Worm (Caenorhabditis elegans): ENCODE measurements around the gene F02C12.2.

Gene F02C12.2

DNA sequence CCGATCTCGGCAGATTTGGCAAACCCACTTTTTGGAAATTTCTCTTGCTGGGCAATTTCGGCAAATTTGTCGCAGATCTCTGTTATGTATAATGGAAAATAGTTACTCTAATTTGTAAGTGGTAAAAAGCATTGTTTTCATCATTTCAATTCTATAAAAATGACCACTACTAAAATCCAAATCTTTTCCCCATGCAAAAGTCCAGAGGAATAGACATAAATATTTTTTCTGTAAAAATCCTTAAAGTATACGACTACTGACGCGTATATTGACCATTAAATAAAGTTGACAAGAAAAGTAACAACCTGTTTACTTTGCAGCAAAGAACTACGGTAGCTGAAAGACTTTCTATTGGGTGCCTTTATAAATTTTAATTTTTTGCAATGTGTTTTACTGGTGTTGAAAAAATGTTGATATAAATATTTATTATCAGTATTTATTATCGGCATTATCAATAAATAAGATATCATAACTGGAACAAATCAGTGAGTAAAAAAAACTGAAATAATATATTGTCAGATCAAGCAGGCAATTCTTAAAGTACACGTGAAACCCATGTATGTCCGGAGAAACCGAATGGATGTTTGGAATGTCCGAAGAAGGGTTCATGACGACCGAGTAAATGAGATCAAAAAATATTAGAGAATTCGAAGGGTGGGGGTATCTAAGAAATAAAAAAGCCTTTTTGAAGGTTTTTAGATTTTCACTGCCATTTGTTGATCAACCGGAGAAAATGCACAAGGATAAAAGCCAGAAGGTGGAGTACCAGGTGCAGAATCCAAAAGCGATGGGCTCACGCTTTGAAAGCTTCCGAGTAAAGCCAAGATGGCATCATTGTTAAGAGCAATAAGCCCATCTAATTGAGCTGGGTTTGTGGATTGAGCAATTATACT is 49.6 kb downstream of the F02C12.2 start (continued):
- peak; percentile 34 for TF ChIP-seq spr-3 (GFP tag; optimal IDR thresholded peaks at IDR 0.05)
- no peak for TF ChIP-seq cey-2 (tag; optimal IDR thresholded peaks at IDR 0.05; ENCODE audit: borderline replicate concordance, insufficient read depth)
- TF ChIP-seq attf-4 (tag; optimal IDR thresholded peaks at IDR 0.05): no peak
- 0 out of 2 replicates have a peak, but pooled peaks have one; percentile 42 for TF ChIP-seq snpc-1.2 (GFP tag; IDR thresholded peaks at IDR 0.05)
- TF ChIP-seq lin-1 (GFP tag; IDR thresholded peaks at IDR 0.05): no peak
- no peak for TF ChIP-seq Y105C5A.15 (GFP tag; IDR thresholded peaks at IDR 0.05)
- TF ChIP-seq nhr-42 (GFP tag; IDR thresholded peaks at IDR 0.05): 0 out of 2 replicates have a peak, but pooled peaks have one; percentile 28
- TF ChIP-seq nhr-111 (GFP tag; optimal IDR thresholded peaks at IDR 0.05): no peak
- no peak for TF ChIP-seq daf-12 (tag; optimal IDR thresholded peaks at IDR 0.05)
- TF ChIP-seq lim-7 (GFP tag; IDR thresholded peaks at IDR 0.05): no peak
- peak; percentile 38 for TF ChIP-seq spr-1 (tag; optimal IDR thresholded peaks at IDR 0.05)
- TF ChIP-seq egl-43 (GFP tag; IDR thresholded peaks at IDR 0.05): no peak
- peak; percentile 64 for TF ChIP-seq nhr-102 (tag; optimal IDR thresholded peaks at IDR 0.05)
- TF ChIP-seq lin-38 (GFP tag; IDR thresholded peaks at IDR 0.05): peak; percentile 42
- no peak for TF ChIP-seq set-16 (GFP tag; IDR thresholded peaks at IDR 0.05)
- peak in 1 of 2 experiments; percentile 53 for TF ChIP-seq hif-1 (tag; optimal IDR thresholded peaks at IDR 0.05)
- no peak for TF ChIP-seq sdz-12 (GFP tag; optimal IDR thresholded peaks at IDR 0.05)
- TF ChIP-seq ztf-11 (tag; optimal IDR thresholded peaks at IDR 0.05): no peak
- no peak for TF ChIP-seq ceh-32 (tag; optimal IDR thresholded peaks at IDR 0.05; ENCODE audit: poor library complexity)
- TF ChIP-seq fkh-10 (GFP tag; optimal IDR thresholded peaks at IDR 0.05): no peak
- TF ChIP-seq saeg-2 (GFP tag; IDR thresholded peaks at IDR 0.05): peak; percentile 36; the same call in 1 of the 2 replicates
- peak; percentile 45 for TF ChIP-seq hlh-30 (tag; optimal IDR thresholded peaks at IDR 0.05; ENCODE audit: insufficient read depth)
- TF ChIP-seq ceh-20 (GFP tag; IDR thresholded peaks at IDR 0.05): no peak
- TF ChIP-seq mep-1 (tag; optimal IDR thresholded peaks at IDR 0.05): peak; percentile 95
- TF ChIP-seq mdt-29 (GFP tag; IDR thresholded peaks at IDR 0.05): peak; percentile 75
- peak; percentile 3; the same call in 1 of the 2 replicates for TF ChIP-seq madf-9 (GFP tag; conservative IDR thresholded peaks at IDR 0.05)
- TF ChIP-seq aha-1 (tag): peak; percentile 85
- TF ChIP-seq mxl-2 (GFP tag; conservative IDR thresholded peaks at IDR 0.05): no peak
- TF ChIP-seq ZK337.2 (GFP tag; IDR thresholded peaks at IDR 0.05): no peak
- no peak for TF ChIP-seq lin-15B (tag; optimal IDR thresholded peaks at IDR 0.05)
- no peak for TF ChIP-seq nhr-237 (tag; optimal IDR thresholded peaks at IDR 0.05)
- TF ChIP-seq lin-13 (GFP tag; optimal IDR thresholded peaks at IDR 0.05): peak; percentile 8
- TF ChIP-seq tag-97 (GFP tag; IDR thresholded peaks at IDR 0.05): no peak
- no peak for TF ChIP-seq vab-7 (GFP tag; IDR thresholded peaks at IDR 0.05)
- no peak for TF ChIP-seq aly-2 (tag; optimal IDR thresholded peaks at IDR 0.05)
- peak; percentile 90 for TF ChIP-seq T26A8.4 (GFP tag; IDR thresholded peaks at IDR 0.05)
- peak; percentile 96 for TF ChIP-seq zfp-3 (GFP tag; conservative IDR thresholded peaks at IDR 0.05)
- peak; percentile 32 for TF ChIP-seq nhr-28 (tag; optimal IDR thresholded peaks at IDR 0.05)
- no peak for TF ChIP-seq ceh-82 (tag; optimal IDR thresholded peaks at IDR 0.05)
- no peak for TF ChIP-seq skn-1 (tag; optimal IDR thresholded peaks at IDR 0.05)

DNA sequence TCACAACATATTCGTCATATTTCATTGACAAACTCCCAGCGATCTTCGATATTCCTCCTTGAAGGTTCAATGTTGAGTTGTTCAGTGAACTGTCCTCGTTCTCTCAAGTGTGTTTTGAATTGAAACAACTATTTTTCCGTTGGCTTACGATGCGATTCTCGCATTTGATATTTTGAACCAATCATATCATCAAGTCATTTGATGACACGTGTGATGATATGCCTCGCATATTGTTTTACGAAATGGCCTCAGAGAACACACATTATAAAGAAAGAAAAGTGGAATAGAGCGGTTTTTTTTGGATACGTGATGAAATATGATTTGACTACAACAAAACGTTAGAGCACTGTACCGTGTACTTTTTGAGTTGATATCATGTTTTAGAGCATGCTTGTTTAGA is 50.7 kb downstream of the F02C12.2 start:
- peak in 1 of 2 experiments; percentile 79 for TF ChIP-seq lsy-2 (tag; optimal IDR thresholded peaks at IDR 0.05)
- no peak for TF ChIP-seq dmd-9 (GFP tag; IDR thresholded peaks at IDR 0.05)
- no peak for TF ChIP-seq spr-1 (tag; optimal IDR thresholded peaks at IDR 0.05)
- no peak for TF ChIP-seq tag-97 (GFP tag; IDR thresholded peaks at IDR 0.05)
- peak; percentile 88 for TF ChIP-seq hlh-30 (tag; optimal IDR thresholded peaks at IDR 0.05; ENCODE audit: insufficient read depth)
- TF ChIP-seq snpc-4 (tag; optimal IDR thresholded peaks at IDR 0.05): no peak
- TF ChIP-seq pqm-1 (tag; optimal IDR thresholded peaks at IDR 0.05): no peak
- peak; percentile 93 for TF ChIP-seq aha-1 (tag)
- TF ChIP-seq spr-3 (GFP tag; optimal IDR thresholded peaks at IDR 0.05): no peak
- TF ChIP-seq snpc-1.2 (GFP tag; IDR thresholded peaks at IDR 0.05): no peak
- no peak for TF ChIP-seq jun-1 (tag; optimal IDR thresholded peaks at IDR 0.05)
- TF ChIP-seq Y75B8A.6 (GFP tag; IDR thresholded peaks at IDR 0.05): no peak
- TF ChIP-seq ceh-20 (GFP tag; IDR thresholded peaks at IDR 0.05): peak; percentile 66
- no peak for TF ChIP-seq egl-43 (GFP tag; IDR thresholded peaks at IDR 0.05)
- no peak for TF ChIP-seq ZK337.2 (GFP tag; IDR thresholded peaks at IDR 0.05)
- no peak for TF ChIP-seq set-16 (GFP tag; IDR thresholded peaks at IDR 0.05)
- peak; percentile 80 for TF ChIP-seq dmd-6 (GFP tag; IDR thresholded peaks at IDR 0.05)
- peak in 1 of 2 experiments; percentile 72 for TF ChIP-seq hif-1 (tag; optimal IDR thresholded peaks at IDR 0.05)
- peak; percentile 34 for TF ChIP-seq nhr-6 (tag; optimal IDR thresholded peaks at IDR 0.05)
- TF ChIP-seq vab-7 (GFP tag; IDR thresholded peaks at IDR 0.05): no peak

All from whole organism, L4 larva.